Fruit fly (Drosophila melanogaster) whole organism, pupa: ENCODE results near the gene CG11370.

ENCODE experiments used
- CG10348 ChIP-seq: fragments of 200-800 bp; sonication (Bioruptor generic); IDR thresholded peaks from 2 replicates; pipeline ENCODE4 v1.3.6; 2022; ENCODE audit warnings: missing biosample characterization, missing genetic modification characterization
- CG12605 ChIP-seq: fragments of 200-800 bp; sonication (Bioruptor generic); IDR thresholded peaks from 2 replicates; pipeline ENCODE4 v1.3.6; 2022; ENCODE audit warnings: missing biosample characterization, missing genetic modification characterization
- CG13204 ChIP-seq: fragments of 200-800 bp; sonication (Bioruptor generic); optimal IDR thresholded peaks from 2 replicates; lab custom pipeline; 2018; ENCODE audit warnings: missing biosample characterization, mild to moderate bottlenecking, missing genetic modification characterization, moderate library complexity
- CG14655 ChIP-seq: fragments of 200-800 bp; sonication (Bioruptor generic); optimal IDR thresholded peaks from 3 replicates; lab custom pipeline; 2017; ENCODE audit warnings: mild to moderate bottlenecking, missing biosample characterization, missing genetic modification reagents, missing genetic modification characterization
- CG15710 ChIP-seq: fragments of 200-800 bp; sonication (Bioruptor generic); optimal IDR thresholded peaks from 2 replicates; lab custom pipeline; 2018; ENCODE audit warnings: missing biosample characterization, mild to moderate bottlenecking, missing genetic modification characterization, moderate library complexity
- CG17806 ChIP-seq: fragments of 200-800 bp; sonication (Bioruptor generic); optimal IDR thresholded peaks from 2 replicates; lab custom pipeline; 2018; ENCODE audit warnings: missing biosample characterization, mild to moderate bottlenecking, missing genetic modification characterization, moderate library complexity
- CG32121 ChIP-seq: fragments of 200-800 bp; sonication (Bioruptor generic); IDR thresholded peaks from 2 replicates; pipeline ENCODE4 v1.3.6; 2022; ENCODE audit warnings: missing biosample characterization, missing genetic modification characterization
- CG34367 ChIP-seq: fragments of 200-800 bp; sonication (Bioruptor generic); optimal IDR thresholded peaks from 2 replicates; lab custom pipeline; 2018; ENCODE audit warnings: missing biosample characterization, mild to moderate bottlenecking, missing genetic modification characterization
- CG4496 ChIP-seq: fragments of 200-800 bp; sonication (Bioruptor generic); IDR thresholded peaks from 3 replicates; pipeline ENCODE4 v1.3.6; 2022; ENCODE audit warnings: missing biosample characterization, missing genetic modification characterization
- CG8159 ChIP-seq: fragments of 200-800 bp; sonication (Bioruptor generic); optimal IDR thresholded peaks from 3 replicates; lab custom pipeline; 2018; ENCODE audit warnings: missing biosample characterization, mild to moderate bottlenecking, missing genetic modification characterization, moderate library complexity
- CG8301 ChIP-seq: fragments of 200-800 bp; sonication (Bioruptor generic); optimal IDR thresholded peaks from 2 replicates; lab custom pipeline; 2018; ENCODE audit warnings: missing biosample characterization, mild to moderate bottlenecking, missing genetic modification characterization
- CG9948 ChIP-seq: fragments of 200-800 bp; sonication (Bioruptor generic); optimal IDR thresholded peaks from 2 replicates; lab custom pipeline; 2018; ENCODE audit warnings: missing biosample characterization, mild to moderate bottlenecking, missing genetic modification characterization, moderate library complexity
- D1 ChIP-seq: fragments of 200-800 bp; sonication (Bioruptor generic); optimal IDR thresholded peaks from 2 replicates; lab custom pipeline; 2018; ENCODE audit warnings: missing biosample characterization, mild to moderate bottlenecking, missing genetic modification characterization, moderate library complexity
- EcR ChIP-seq: fragments of 200-800 bp; sonication (Bioruptor generic); optimal IDR thresholded peaks from 3 replicates; lab custom pipeline; 2019; ENCODE audit warnings: missing biosample characterization, missing genetic modification characterization, mild to moderate bottlenecking, moderate library complexity, missing genetic modification reagents
- Ets98B ChIP-seq: fragments of 200-800 bp; sonication (Bioruptor generic); IDR thresholded peaks from 2 replicates; pipeline ENCODE4 v1.3.6; 2022; ENCODE audit warnings: missing biosample characterization, missing genetic modification characterization
- Pif1A ChIP-seq: fragments of 200-800 bp; sonication (Bioruptor generic); optimal IDR thresholded peaks from 3 replicates; lab custom pipeline; 2016; ENCODE audit warnings: missing biosample characterization, missing genetic modification characterization
- Pif1B ChIP-seq: fragments of 200-800 bp; sonication (Bioruptor generic); optimal IDR thresholded peaks from 3 replicates; lab custom pipeline; 2016; ENCODE audit warnings: missing biosample characterization, missing genetic modification characterization
- Snoo ChIP-seq: fragments of 200-800 bp; sonication (Bioruptor generic); optimal IDR thresholded peaks from 3 replicates; lab custom pipeline; 2017; ENCODE audit warnings: missing biosample characterization, mild to moderate bottlenecking, missing genetic modification characterization, inconsistent platforms
- fd96Ca ChIP-seq: fragments of 200-800 bp; sonication (Bioruptor generic); IDR thresholded peaks from 3 replicates; pipeline ENCODE4 v1.3.6; 2022; ENCODE audit warnings: missing biosample characterization, missing genetic modification characterization
- gl ChIP-seq: fragments of 200-800 bp; sonication (Bioruptor generic); optimal IDR thresholded peaks from 2 replicates; lab custom pipeline; 2018; ENCODE audit warnings: missing biosample characterization, mild to moderate bottlenecking, missing genetic modification characterization
- rn ChIP-seq: fragments of 200-800 bp; sonication (Bioruptor generic); IDR thresholded peaks from 2 replicates; pipeline ENCODE4 v1.3.6; 2022; ENCODE audit warnings: missing biosample characterization, missing genetic modification characterization

CG11370 gene

dm6 chr3L:22711855-22712254 lies at the start of gene CG11370:
CG11370 (plus strand) TSS chr3L:22712155.
- no peak for TF ChIP-seq CG4496
- TF ChIP-seq CG8301 = no peak
- no peak for TF ChIP-seq CG10348 (GFP tag; lab: Robert Waterston, UW)
- TF ChIP-seq fd96Ca = no peak
- no peak for TF ChIP-seq Pif1A (GFP tag; lab: Kevin White, UChicago)
- no peak for TF ChIP-seq Snoo (tag; lab: Kevin White, UChicago)
- no peak for TF ChIP-seq CG15710
- no peak for TF ChIP-seq CG14655 (GFP tag; lab: Kevin White, UChicago)
- TF ChIP-seq D1 (tag; lab: Kevin White, UChicago) = no peak
- no peak for TF ChIP-seq CG17806
- TF ChIP-seq CG34367 (tag; lab: Kevin White, UChicago) = no peak
- TF ChIP-seq rn = no peak
- TF ChIP-seq gl = no peak
- TF ChIP-seq CG12605 (GFP tag; lab: Robert Waterston, UW) = no peak
- TF ChIP-seq CG32121 (GFP tag; lab: Robert Waterston, UW) = no peak
- no peak for TF ChIP-seq CG8159 (tag; lab: Kevin White, UChicago)

dm6 chr3L:22665110-22665509 lies 46.8 kb upstream of the CG11370 start:
- TF ChIP-seq CG34367 (tag; lab: Kevin White, UChicago) (no peak), CG9948 (peak; percentile 16), CG32121 (GFP tag; lab: Robert Waterston, UW) (no peak), CG15710 (no peak), CG14655 (GFP tag; lab: Kevin White, UChicago) (no peak), gl (no peak), D1 (tag; lab: Kevin White, UChicago) (no peak), EcR (GFP tag; lab: Kevin White, UChicago) (no peak), CG10348 (GFP tag; lab: Robert Waterston, UW) (no peak), CG8159 (tag; lab: Kevin White, UChicago) (peak; percentile 28)

- TF ChIP-seq CG12605 (GFP tag; lab: Robert Waterston, UW) = no peak
- no peak for TF ChIP-seq CG14655 (GFP tag; lab: Kevin White, UChicago)
- TF ChIP-seq CG8159 (tag; lab: Kevin White, UChicago) = no peak
- TF ChIP-seq EcR (GFP tag; lab: Kevin White, UChicago) = no peak
- no peak for TF ChIP-seq CG13204 (GFP tag; lab: Kevin White, UChicago)
- no peak for TF ChIP-seq D1 (tag; lab: Kevin White, UChicago)
- TF ChIP-seq CG9948 = no peak
- TF ChIP-seq CG15710 = no peak
- no peak for TF ChIP-seq CG8301
- no peak for TF ChIP-seq Snoo (tag; lab: Kevin White, UChicago)
- no peak for TF ChIP-seq gl
- TF ChIP-seq fd96Ca = no peak
- TF ChIP-seq Pif1A (GFP tag; lab: Kevin White, UChicago) = no peak
- TF ChIP-seq CG4496 = no peak
- no peak for TF ChIP-seq CG34367 (tag; lab: Kevin White, UChicago)
- no peak for TF ChIP-seq Pif1B (GFP tag; lab: Kevin White, UChicago)
These were observed 42.5 kb upstream of the CG11370 start, which contains the start of gene Jhbp6 for dm6 chr3L:22669275-22670006. Jhbp6 (plus strand) TSS chr3L:22669956.

dm6 chr3L:22670174-22670573 lies 41.8 kb upstream of the CG11370 start:
- no peak for TF ChIP-seq CG12605 (GFP tag; lab: Robert Waterston, UW)
- TF ChIP-seq CG10348 (GFP tag; lab: Robert Waterston, UW) = no peak
- no peak for TF ChIP-seq CG17806
- TF ChIP-seq CG32121 (GFP tag; lab: Robert Waterston, UW) = no peak
- TF ChIP-seq gl = no peak
- TF ChIP-seq Pif1B (GFP tag; lab: Kevin White, UChicago) = no peak
- TF ChIP-seq rn = no peak
- TF ChIP-seq CG14655 (GFP tag; lab: Kevin White, UChicago) = no peak
- TF ChIP-seq Ets98B (GFP tag; lab: Robert Waterston, UW) = no peak
- TF ChIP-seq CG9948 = no peak
- TF ChIP-seq Pif1A (GFP tag; lab: Kevin White, UChicago) = no peak
- TF ChIP-seq CG15710 = no peak
- no peak for TF ChIP-seq D1 (tag; lab: Kevin White, UChicago)
- no peak for TF ChIP-seq Snoo (tag; lab: Kevin White, UChicago)
- no peak for TF ChIP-seq CG34367 (tag; lab: Kevin White, UChicago)
- no peak for TF ChIP-seq CG13204 (GFP tag; lab: Kevin White, UChicago)
- TF ChIP-seq CG8159 (tag; lab: Kevin White, UChicago) = no peak
- TF ChIP-seq fd96Ca = no peak
- TF ChIP-seq CG4496 = no peak

dm6 chr3L:22671699-22672276 lies 40.2 kb upstream of the CG11370 start:
- TF ChIP-seq rn = no peak
- TF ChIP-seq CG12605 (GFP tag; lab: Robert Waterston, UW) = no peak
- no peak for TF ChIP-seq D1 (tag; lab: Kevin White, UChicago)
- no peak for TF ChIP-seq EcR (GFP tag; lab: Kevin White, UChicago)
- TF ChIP-seq CG10348 (GFP tag; lab: Robert Waterston, UW) = no peak
- no peak for TF ChIP-seq Pif1A (GFP tag; lab: Kevin White, UChicago)
- TF ChIP-seq CG9948 = no peak

dm6 chr3L:22680932-22681331 lies 31.0 kb upstream of the CG11370 start:
- TF ChIP-seq CG12605 (GFP tag; lab: Robert Waterston, UW) (no peak), CG15710 (no peak), gl (no peak), CG32121 (GFP tag; lab: Robert Waterston, UW) (no peak), CG9948 (no peak), Snoo (tag; lab: Kevin White, UChicago) (no peak), CG14655 (GFP tag; lab: Kevin White, UChicago) (no peak), rn (no peak), CG4496 (no peak), CG34367 (tag; lab: Kevin White, UChicago) (no peak), EcR (GFP tag; lab: Kevin White, UChicago) (no peak)
